Fruit fly (Drosophila melanogaster) whole organism, embryonic: ENCODE results near the gene CG1965.

Experiments
- CG10267 ChIP-seq: fragments of 200-800 bp; sonication (Bioruptor generic); optimal IDR thresholded peaks from 2 replicates; lab custom pipeline; 2018; ENCODE audit warnings: missing biosample characterization, mild to moderate bottlenecking, missing genetic modification characterization, moderate library complexity
- CG10462 ChIP-seq: fragments of 200-800 bp; sonication (Bioruptor generic); optimal IDR thresholded peaks from 2 replicates; lab custom pipeline; 2016; ENCODE audit warnings: missing biosample characterization, missing genetic modification characterization
- CG10654 ChIP-seq: fragments of 200-800 bp; sonication (Bioruptor generic); optimal IDR thresholded peaks from 2 replicates; lab custom pipeline; 2016; ENCODE audit warnings: missing biosample characterization, missing genetic modification characterization
- CG11723 ChIP-seq: fragments of 200-800 bp; sonication (Bioruptor generic); optimal IDR thresholded peaks from 2 replicates; lab custom pipeline; 2017; ENCODE audit warnings: missing biosample characterization, mild to moderate bottlenecking, missing genetic modification characterization
- CG1233 ChIP-seq: fragments of 200-800 bp; sonication (Bioruptor generic); optimal IDR thresholded peaks from 4 replicates; lab custom pipeline; 2018; ENCODE audit warnings: missing biosample characterization, mild to moderate bottlenecking, missing genetic modification characterization
- CG12659 ChIP-seq: fragments of 200-800 bp; sonication (Bioruptor generic); optimal IDR thresholded peaks from 3 replicates; lab custom pipeline; 2017; ENCODE audit warnings: mild to moderate bottlenecking, missing biosample characterization, missing genetic modification reagents, missing genetic modification characterization
- CG15696 ChIP-seq: fragments of 200-800 bp; sonication (Bioruptor generic); optimal IDR thresholded peaks from 2 replicates; lab custom pipeline; 2019; ENCODE audit warnings: missing biosample characterization, mild to moderate bottlenecking, missing genetic modification characterization, moderate library complexity
- CG17359 ChIP-seq: fragments of 200-800 bp; sonication (Bioruptor generic); optimal IDR thresholded peaks from 3 replicates; lab custom pipeline; 2018; ENCODE audit warnings: missing biosample characterization, mild to moderate bottlenecking, missing genetic modification characterization, moderate library complexity
- CG18011 ChIP-seq: fragments of 200-800 bp; sonication (Bioruptor generic); optimal IDR thresholded peaks from 2 replicates; lab custom pipeline; 2017; ENCODE audit warnings: missing biosample characterization, missing genetic modification characterization, mild to moderate bottlenecking, moderate library complexity, missing genotype
- CG2875 ChIP-seq: fragments of 200-800 bp; sonication (Bioruptor generic); optimal IDR thresholded peaks from 2 replicates; lab custom pipeline; 2017; ENCODE audit warnings: missing biosample characterization, mild to moderate bottlenecking, missing genetic modification characterization, missing genetic modification reagents
- CG30403 ChIP-seq: fragments of 200-800 bp; sonication (Bioruptor generic); optimal IDR thresholded peaks from 3 replicates; lab custom pipeline; 2016; ENCODE audit warnings: missing biosample characterization, missing genetic modification characterization
- CG3726 ChIP-seq: fragments of 200-800 bp; sonication (Bioruptor generic); IDR thresholded peaks from 3 replicates; pipeline ENCODE4, ENCODE4 v1.3.6; 2022; ENCODE audit warnings: missing biosample characterization, missing genetic modification characterization
- CG4854 ChIP-seq: fragments of 200-800 bp; sonication (Bioruptor generic); optimal IDR thresholded peaks from 2 replicates; lab custom pipeline; 2016; ENCODE audit warnings: missing biosample characterization, missing genetic modification characterization, inconsistent platforms
- CG6654 ChIP-seq: fragments of 200-800 bp; sonication (Bioruptor generic); optimal IDR thresholded peaks from 2 replicates; lab custom pipeline; 2017; ENCODE audit warnings: missing biosample characterization, mild to moderate bottlenecking, missing genetic modification characterization
- CG7928 ChIP-seq: fragments of 200-800 bp; sonication (Bioruptor generic); optimal IDR thresholded peaks from 2 replicates; lab custom pipeline; 2017; ENCODE audit warnings: missing biosample characterization, mild to moderate bottlenecking, missing genetic modification characterization
- CG7987 ChIP-seq: fragments of 200-800 bp; sonication (Bioruptor generic); optimal IDR thresholded peaks from 2 replicates; lab custom pipeline; 2018; ENCODE audit warnings: missing biosample characterization, mild to moderate bottlenecking, missing genetic modification characterization, moderate library complexity
- CG9797 ChIP-seq: fragments of 200-800 bp; sonication (Bioruptor generic); optimal IDR thresholded peaks from 3 replicates; lab custom pipeline; 2018; ENCODE audit warnings: missing biosample characterization, mild to moderate bottlenecking, missing genetic modification characterization
- Drgx ChIP-seq: fragments of 200-800 bp; sonication (Bioruptor generic); IDR thresholded peaks from 2 replicates; pipeline ENCODE4 v1.3.6; 2022; ENCODE audit warnings: missing biosample characterization, missing genetic modification characterization
- E2f2 ChIP-seq: fragments of 200-800 bp; sonication (Bioruptor generic); IDR thresholded peaks from 2 replicates; pipeline ENCODE4 v1.3.6; 2022; ENCODE audit warnings: missing biosample characterization, missing genetic modification characterization
- HmgZ ChIP-seq: fragments of 200-800 bp; sonication (Bioruptor generic); optimal IDR thresholded peaks from 2 replicates; lab custom pipeline; 2018; ENCODE audit warnings: missing biosample characterization, mild to moderate bottlenecking, missing genetic modification characterization
- Jarid2 ChIP-seq: fragments of 200-800 bp; sonication (Bioruptor generic); optimal IDR thresholded peaks from 3 replicates; lab custom pipeline; 2017; ENCODE audit warnings: mild to moderate bottlenecking, missing biosample characterization, missing genetic modification reagents, missing genetic modification characterization
- Optix ChIP-seq: fragments of 200-800 bp; sonication (Bioruptor generic); IDR thresholded peaks from 3 replicates; pipeline ENCODE4 v1.3.6; 2022; ENCODE audit warnings: missing biosample characterization, missing genetic modification characterization
- abd-A ChIP-seq: fragments of 200-800 bp; sonication (Bioruptor generic); optimal IDR thresholded peaks from 3 replicates; lab custom pipeline; 2019; ENCODE audit warnings: missing biosample characterization, mild to moderate bottlenecking, missing genetic modification characterization, moderate library complexity
- ara ChIP-seq: fragments of 200-800 bp; sonication (Bioruptor generic); IDR thresholded peaks from 2 replicates; pipeline ENCODE4 v1.3.6; 2022; ENCODE audit warnings: missing biosample characterization, missing genetic modification characterization
- bbx ChIP-seq: fragments of 200-800 bp; sonication (Bioruptor generic); IDR thresholded peaks from 2 replicates; pipeline ENCODE4 v1.3.6; 2022; ENCODE audit warnings: missing biosample characterization, missing genetic modification characterization; ENCODE audit not compliant: partially characterized antibody
- dm ChIP-seq: fragments of 200-800 bp; sonication (Bioruptor generic); optimal IDR thresholded peaks from 3 replicates; lab custom pipeline; 2016; ENCODE audit warnings: missing biosample characterization, missing genetic modification characterization
- en ChIP-seq: fragments of 200-800 bp; sonication (Bioruptor generic); optimal IDR thresholded peaks from 2 replicates; lab custom pipeline; 2016; ENCODE audit warnings: missing biosample characterization, missing genetic modification characterization
- exex ChIP-seq: fragments of 200-800 bp; sonication (Bioruptor generic); optimal IDR thresholded peaks from 4 replicates; lab custom pipeline; 2018; ENCODE audit warnings: missing biosample characterization, mild to moderate bottlenecking, missing genetic modification characterization, moderate library complexity
- fd3F ChIP-seq: fragments of 200-800 bp; sonication (Bioruptor generic); optimal IDR thresholded peaks from 2 replicates; lab custom pipeline; 2018; ENCODE audit warnings: missing biosample characterization, mild to moderate bottlenecking, missing genetic modification characterization, moderate library complexity
- gcm ChIP-seq: fragments of 200-800 bp; sonication (Bioruptor generic); optimal IDR thresholded peaks from 2 replicates; lab custom pipeline; 2019; ENCODE audit warnings: missing biosample characterization, mild to moderate bottlenecking, missing genetic modification characterization, moderate library complexity
- gfzf ChIP-seq: fragments of 200-800 bp; sonication (Bioruptor generic); optimal IDR thresholded peaks from 2 replicates; lab custom pipeline; 2016; ENCODE audit warnings: missing biosample characterization, mild to moderate bottlenecking, missing genetic modification characterization, moderate library complexity
- hkb ChIP-seq, 2 experiments: fragments of 200-800 bp in 1 of 2; fragments of >200 bp in 1 of 2; sonication (Bioruptor generic) in 1 of 2; IDR thresholded peaks in 1 of 2; optimal IDR thresholded peaks in 1 of 2; 2 replicates each; pipeline versions ENCODE4 v1.3.6 to Lab custom; 2017 to 2022; ENCODE audit warnings: missing biosample characterization in 1 of 2, missing genetic modification characterization in 1 of 2
- hth ChIP-seq: fragments of >200 bp; optimal IDR thresholded peaks from 2 replicates; lab custom pipeline; 2017; ENCODE audit warnings: inconsistent platforms
- insv ChIP-seq, 2 experiments: fragments of 200-800 bp; sonication (Bioruptor generic); optimal IDR thresholded peaks; 3 replicates each; lab custom pipeline; 2016 to 2018; ENCODE audit warnings: missing biosample characterization in 2 of 2, missing genetic modification characterization in 2 of 2
- lab ChIP-seq: fragments of 200-800 bp; sonication (Bioruptor generic); optimal IDR thresholded peaks from 3 replicates; lab custom pipeline; 2017; ENCODE audit warnings: missing biosample characterization, missing genetic modification characterization, mild to moderate bottlenecking, moderate library complexity, missing genetic modification reagents
- lilli ChIP-seq: fragments of 200-800 bp; sonication (Bioruptor generic); optimal IDR thresholded peaks from 3 replicates; lab custom pipeline; 2016; ENCODE audit warnings: missing biosample characterization, missing genetic modification characterization
- nerfin-2 ChIP-seq: fragments of 200-800 bp; sonication (Bioruptor generic); IDR thresholded peaks from 2 replicates; pipeline ENCODE4 v1.3.6; 2022; ENCODE audit warnings: missing biosample characterization, missing genetic modification characterization; ENCODE audit not compliant: partially characterized antibody
- nmo ChIP-seq: fragments of 200-800 bp; sonication (Bioruptor generic); optimal IDR thresholded peaks from 2 replicates; lab custom pipeline; 2018; ENCODE audit warnings: missing biosample characterization, mild to moderate bottlenecking, missing genetic modification characterization, moderate library complexity
- nom ChIP-seq: fragments of 200-800 bp; sonication (Bioruptor generic); optimal IDR thresholded peaks from 2 replicates; lab custom pipeline; 2017; ENCODE audit warnings: missing biosample characterization, missing genetic modification characterization, mild to moderate bottlenecking, moderate library complexity, missing genetic modification reagents
- pan ChIP-seq, 4 experiments: fragments of >200 bp in 3 of 4; fragments of 200-800 bp in 1 of 4; sonication (Bioruptor generic) in 1 of 4; optimal IDR thresholded peaks in 3 of 4; IDR thresholded peaks in 1 of 4; 2 replicates each; pipeline versions ENCODE4 v1.3.6 to Lab custom; 2017 to 2022; ENCODE audit warnings: missing biosample characterization in 2 of 4, missing genetic modification characterization in 2 of 4, mixed read lengths in 1 of 4
- phol ChIP-seq: fragments of 200-800 bp; sonication (Bioruptor generic); optimal IDR thresholded peaks from 3 replicates; lab custom pipeline; 2018; ENCODE audit warnings: missing biosample characterization, mild to moderate bottlenecking, missing genetic modification characterization, moderate library complexity
- pum ChIP-seq: fragments of 200-800 bp; sonication (Bioruptor generic); optimal IDR thresholded peaks from 2 replicates; lab custom pipeline; 2016; ENCODE audit warnings: missing biosample characterization, missing genetic modification characterization
- pzg ChIP-seq: fragments of 200-800 bp; sonication (Bioruptor generic); optimal IDR thresholded peaks from 3 replicates; lab custom pipeline; 2018; ENCODE audit warnings: missing biosample characterization, mild to moderate bottlenecking, missing genetic modification characterization, moderate library complexity
- row ChIP-seq: fragments of 200-800 bp; sonication (Bioruptor generic); IDR thresholded peaks from 3 replicates; pipeline ENCODE4 v1.3.6; 2022; ENCODE audit warnings: missing biosample characterization, missing genetic modification characterization
- run ChIP-seq: fragments of 200-800 bp; sonication (Bioruptor generic); optimal IDR thresholded peaks from 3 replicates; lab custom pipeline; 2018; ENCODE audit warnings: missing biosample characterization, mild to moderate bottlenecking, missing genetic modification characterization
- sens-2 ChIP-seq: fragments of 200-800 bp; sonication (Bioruptor generic); IDR thresholded peaks from 2 replicates; pipeline ENCODE4 v1.3.6; 2022; ENCODE audit warnings: missing biosample characterization, missing genetic modification characterization
- seq ChIP-seq: fragments of 200-800 bp; sonication (Bioruptor generic); IDR thresholded peaks from 2 replicates; pipeline ENCODE4 v1.3.6; 2022; ENCODE audit warnings: missing biosample characterization, missing genetic modification characterization
- stc ChIP-seq: fragments of 200-800 bp; sonication (Bioruptor generic); IDR thresholded peaks from 2 replicates; pipeline ENCODE4 v1.3.6; 2022; ENCODE audit warnings: missing biosample characterization, missing genetic modification characterization
- unpg ChIP-seq: fragments of 200-800 bp; sonication (Bioruptor generic); optimal IDR thresholded peaks from 3 replicates; lab custom pipeline; 2018; ENCODE audit warnings: missing biosample characterization, mild to moderate bottlenecking, missing genetic modification characterization, moderate library complexity

The CG1965 gene

DNA sequence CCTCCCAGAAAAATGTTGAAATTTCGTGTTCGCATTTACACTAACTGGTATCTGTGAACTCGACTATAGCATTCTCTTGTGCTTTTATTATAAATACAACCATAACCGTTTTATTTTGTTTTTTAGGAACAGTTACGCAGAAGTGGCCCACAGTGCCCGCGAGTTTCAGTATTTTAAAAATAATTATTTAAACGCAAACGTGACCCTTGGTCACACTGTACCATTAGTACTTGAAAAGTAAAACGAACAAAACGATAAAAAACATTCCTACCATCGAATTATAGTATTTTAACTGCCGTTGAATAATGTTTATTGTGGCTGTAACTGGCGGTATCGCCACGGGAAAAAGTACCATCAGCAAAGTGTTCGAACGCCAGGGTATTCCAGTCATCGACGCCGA lies 14.8 kb downstream of the CG1965 start, which contains the start of gene Dpck (continued):
- TF ChIP-seq hkb (optimal IDR thresholded peaks at IDR 0.05; lab: Kevin White, UChicago) (no peak), hkb (GFP tag; IDR thresholded peaks at IDR 0.05; lab: Robert Waterston, UW) (0 out of 2 replicates have a peak, but pooled peaks have one; percentile 21), phol (peak; percentile 41), CG30403 (GFP tag; lab: Kevin White, UChicago) (peak; percentile 39), fd3F (no peak), HmgZ (peak; percentile 29), insv (GFP tag; optimal IDR thresholded peaks at IDR 0.05; lab: Kevin White, UChicago) (peak in 1 of 2 experiments; percentile 16), CG17359 (tag; lab: Kevin White, UChicago) (peak; percentile 27), run (tag; lab: Kevin White, UChicago) (no peak), sens-2 (no peak), CG2875 (no peak), pum (GFP tag; lab: Kevin White, UChicago) (peak; percentile 1), CG11723 (GFP tag; lab: Kevin White, UChicago) (peak; percentile 86), Jarid2 (GFP tag; lab: Kevin White, UChicago) (no peak), gcm (peak; percentile 9), CG7987 (GFP tag; lab: Kevin White, UChicago) (no peak), pzg (GFP tag; lab: Kevin White, UChicago) (peak; percentile 57), hth (lab: Kevin White, UChicago) (no peak), dm (GFP tag; lab: Kevin White, UChicago) (peak; percentile 19), CG18011 (GFP tag; lab: Kevin White, UChicago) (peak; percentile 7), lilli (GFP tag; lab: Kevin White, UChicago) (peak; percentile 36), lab (GFP tag; lab: Kevin White, UChicago) (peak; percentile 31), CG10267 (tag; lab: Kevin White, UChicago) (peak; percentile 48), gfzf (GFP tag; lab: Kevin White, UChicago) (peak; percentile 73), CG7928 (GFP tag; lab: Kevin White, UChicago) (no peak), row (GFP tag; lab: Robert Waterston, UW) (peak; percentile 85), CG1233 (GFP tag; lab: Kevin White, UChicago) (peak; percentile 16), CG10654 (GFP tag; lab: Kevin White, UChicago) (peak; percentile 0), nerfin-2 (GFP tag; lab: Robert Waterston, UW) (no peak), E2f2 (GFP tag; lab: Robert Waterston, UW) (peak; percentile 52; the same call in 1 of the 2 replicates), CG3726 (GFP tag; lab: Robert Waterston, UW) (no peak), CG6654 (GFP tag; lab: Kevin White, UChicago) (no peak), bbx (GFP tag; lab: Robert Waterston, UW) (no peak), CG4854 (GFP tag; lab: Kevin White, UChicago) (peak; percentile 28), CG12659 (peak; percentile 53), unpg (GFP tag; lab: Kevin White, UChicago) (peak; percentile 13), en (peak; percentile 32), seq (GFP tag; lab: Robert Waterston, UW) (no peak), Drgx (peak; percentile 45), CG9797 (GFP tag; lab: Kevin White, UChicago) (peak; percentile 76), CG15696 (tag; lab: Kevin White, UChicago) (no peak), CG10462 (GFP tag; lab: Kevin White, UChicago) (no peak), exex (tag; lab: Kevin White, UChicago) (no peak), abd-A (tag; lab: Kevin White, UChicago) (no peak), nmo (GFP tag; lab: Kevin White, UChicago) (peak; percentile 21), Optix (no peak), ara (GFP tag; lab: Robert Waterston, UW) (no peak), pan (optimal IDR thresholded peaks at IDR 0.05; lab: Kevin White, UChicago) (no peak), pan (GFP tag; optimal IDR thresholded peaks at IDR 0.05 in 1 of 2, IDR thresholded peaks at IDR 0.05 in 1 of 2) (no peak), stc (no peak), nom (GFP tag; lab: Kevin White, UChicago) (peak; percentile 73)
